Fruit fly (Drosophila melanogaster) whole organism, embryonic: ENCODE measurements around the gene CG13369.
A peak's percentile ranks its signal among the peaks of the same experiment; 100 is the strongest.

Source experiments
- Ada2b ChIP-seq: fragments of 200-800 bp; sonication (Bioruptor generic); IDR thresholded peaks from 2 replicates; pipeline ENCODE4 v1.3.6; 2022; ENCODE audit warnings: missing biosample characterization, missing genetic modification characterization
- Antp ChIP-seq: fragments of 200-800 bp; sonication (Bioruptor generic); optimal IDR thresholded peaks from 3 replicates; lab custom pipeline; 2016; ENCODE audit warnings: missing biosample characterization, missing genetic modification characterization
- Asciz ChIP-seq: fragments of 200-800 bp; sonication (Bioruptor generic); optimal IDR thresholded peaks from 2 replicates; lab custom pipeline; 2017; ENCODE audit warnings: missing biosample characterization, mild to moderate bottlenecking, missing genetic modification characterization, missing genetic modification reagents
- CG10147 ChIP-seq: fragments of 200-800 bp; sonication (Bioruptor generic); optimal IDR thresholded peaks from 2 replicates; lab custom pipeline; 2019; ENCODE audit warnings: missing biosample characterization, mild to moderate bottlenecking, missing genetic modification characterization, moderate library complexity
- CG1024 ChIP-seq: fragments of 200-800 bp; sonication (Bioruptor generic); IDR thresholded peaks from 2 replicates; pipeline ENCODE4 v1.3.6; 2022; ENCODE audit warnings: missing biosample characterization, missing genetic modification characterization
- CG11456 ChIP-seq: fragments of 200-800 bp; sonication (Bioruptor generic); IDR thresholded peaks from 3 replicates; pipeline ENCODE4 v1.3.6; 2022; ENCODE audit warnings: missing biosample characterization, missing genetic modification characterization
- CG11723 ChIP-seq: fragments of 200-800 bp; sonication (Bioruptor generic); optimal IDR thresholded peaks from 2 replicates; lab custom pipeline; 2017; ENCODE audit warnings: missing biosample characterization, mild to moderate bottlenecking, missing genetic modification characterization
- CG14441 ChIP-seq: fragments of 200-800 bp; sonication (Bioruptor generic); IDR thresholded peaks from 2 replicates; pipeline ENCODE4 v1.3.6; 2022; ENCODE audit warnings: missing biosample characterization, missing genetic modification characterization
- CG1529 ChIP-seq: fragments of 200-800 bp; sonication (Bioruptor generic); optimal IDR thresholded peaks from 3 replicates; lab custom pipeline; 2018; ENCODE audit warnings: missing biosample characterization, missing genetic modification characterization
- CG15696 ChIP-seq: fragments of 200-800 bp; sonication (Bioruptor generic); optimal IDR thresholded peaks from 2 replicates; lab custom pipeline; 2019; ENCODE audit warnings: missing biosample characterization, mild to moderate bottlenecking, missing genetic modification characterization, moderate library complexity
- CG16863 ChIP-seq: fragments of 200-800 bp; sonication (Bioruptor generic); optimal IDR thresholded peaks from 3 replicates; lab custom pipeline; 2016; ENCODE audit warnings: missing biosample characterization, missing genetic modification characterization
- CG32532 ChIP-seq: fragments of 200-800 bp; sonication (Bioruptor generic); IDR thresholded peaks from 2 replicates; pipeline ENCODE4 v1.3.6; 2022; ENCODE audit warnings: missing biosample characterization, missing genetic modification characterization
- CG3847 ChIP-seq: fragments of 200-800 bp; sonication (Bioruptor generic); IDR thresholded peaks from 2 replicates; pipeline ENCODE4 v1.3.6; 2022; ENCODE audit warnings: missing biosample characterization, missing genetic modification characterization
- CG6272 ChIP-seq: fragments of 200-800 bp; sonication (Bioruptor generic); IDR thresholded peaks from 2 replicates; pipeline ENCODE4 v1.3.6; 2022; ENCODE audit warnings: missing biosample characterization, missing genetic modification characterization
- CG6854 ChIP-seq: fragments of 200-800 bp; sonication (Bioruptor generic); optimal IDR thresholded peaks from 3 replicates; lab custom pipeline; 2017; ENCODE audit warnings: missing biosample characterization, mild to moderate bottlenecking, missing genetic modification characterization
- CG8281 ChIP-seq: fragments of 200-800 bp; sonication (Bioruptor generic); optimal IDR thresholded peaks from 2 replicates; lab custom pipeline; 2018; ENCODE audit warnings: missing biosample characterization, mild to moderate bottlenecking, missing genetic modification characterization, moderate library complexity
- CG8388 ChIP-seq: fragments of 200-800 bp; sonication (Bioruptor generic); optimal IDR thresholded peaks from 2 replicates; lab custom pipeline; 2019; ENCODE audit warnings: missing biosample characterization, mild to moderate bottlenecking, missing genetic modification characterization, moderate library complexity
- CG8765 ChIP-seq: fragments of 200-800 bp; sonication (Bioruptor generic); IDR thresholded peaks from 2 replicates; pipeline ENCODE4 v1.3.6; 2022; ENCODE audit warnings: missing biosample characterization, missing genetic modification characterization
- D19B ChIP-seq: fragments of 200-800 bp; sonication (Bioruptor generic); optimal IDR thresholded peaks from 2 replicates; lab custom pipeline; 2017; ENCODE audit warnings: missing biosample characterization, mild to moderate bottlenecking, missing genetic modification characterization
- Elba2 ChIP-seq: fragments of 200-800 bp; sonication (Bioruptor generic); optimal IDR thresholded peaks from 3 replicates; lab custom pipeline; 2016; ENCODE audit warnings: missing biosample characterization, missing genetic modification characterization
- Gug ChIP-seq: fragments of 200-800 bp; sonication (Bioruptor generic); IDR thresholded peaks from 4 replicates; pipeline ENCODE4 v1.3.6; 2022; ENCODE audit warnings: missing biosample characterization, missing genetic modification characterization
- HLHmδ ChIP-seq: fragments of 200-800 bp; sonication (Bioruptor generic); optimal IDR thresholded peaks from 2 replicates; lab custom pipeline; 2018; ENCODE audit warnings: missing biosample characterization, mild to moderate bottlenecking, missing genetic modification characterization, moderate library complexity
- MTF-1 ChIP-seq: fragments of 200-800 bp; sonication (Bioruptor generic); optimal IDR thresholded peaks from 2 replicates; lab custom pipeline; 2018; ENCODE audit warnings: missing biosample characterization, mild to moderate bottlenecking, missing genetic modification characterization, borderline replicate concordance
- NfI ChIP-seq: fragments of 200-800 bp; sonication (Bioruptor generic); optimal IDR thresholded peaks from 3 replicates; lab custom pipeline; 2018; ENCODE audit warnings: missing biosample characterization, mild to moderate bottlenecking, missing genetic modification characterization, moderate library complexity
- Oli ChIP-seq: fragments of 200-800 bp; sonication (Bioruptor generic); optimal IDR thresholded peaks from 2 replicates; lab custom pipeline; 2018; ENCODE audit warnings: missing biosample characterization, mild to moderate bottlenecking, missing genetic modification characterization, moderate library complexity
- Ravus ChIP-seq: fragments of 200-800 bp; sonication (Bioruptor generic); IDR thresholded peaks from 2 replicates; pipeline ENCODE4 v1.3.6; 2022; ENCODE audit warnings: missing biosample characterization, missing genetic modification characterization
- Sry-δ ChIP-seq: fragments of 200-800 bp; sonication (Bioruptor generic); optimal IDR thresholded peaks from 2 replicates; lab custom pipeline; 2016; ENCODE audit warnings: missing biosample characterization, missing genetic modification characterization
- Ssrp ChIP-seq: fragments of 200-800 bp; sonication (Bioruptor generic); optimal IDR thresholded peaks from 2 replicates; lab custom pipeline; 2018; ENCODE audit warnings: missing biosample characterization, mild to moderate bottlenecking, missing genetic modification characterization, moderate library complexity
- TFAM ChIP-seq: fragments of 200-800 bp; sonication (Bioruptor generic); optimal IDR thresholded peaks from 2 replicates; lab custom pipeline; 2017; ENCODE audit warnings: missing biosample characterization, missing genetic modification characterization, inconsistent platforms
- Usf ChIP-seq: fragments of 200-800 bp; sonication (Bioruptor generic); optimal IDR thresholded peaks from 2 replicates; lab custom pipeline; 2017; ENCODE audit warnings: missing genotype, missing biosample characterization, missing genetic modification characterization
- croc ChIP-seq: fragments of 200-800 bp; sonication (Bioruptor generic); conservative IDR thresholded peaks from 3 replicates; pipeline ENCODE4 v1.3.6; 2022; ENCODE audit warnings: missing biosample characterization, missing genetic modification characterization
- da ChIP-seq: fragments of 200-800 bp; sonication (Bioruptor generic); optimal IDR thresholded peaks from 2 replicates; lab custom pipeline; 2016; ENCODE audit warnings: missing biosample characterization, missing genetic modification characterization
- danr ChIP-seq: fragments of 200-800 bp; sonication (Bioruptor generic); IDR thresholded peaks from 2 replicates; pipeline ENCODE4 v1.3.6; 2022; ENCODE audit warnings: missing biosample characterization, missing genetic modification characterization
- dm ChIP-seq: fragments of 200-800 bp; sonication (Bioruptor generic); optimal IDR thresholded peaks from 3 replicates; lab custom pipeline; 2016; ENCODE audit warnings: missing biosample characterization, missing genetic modification characterization
- fd102C ChIP-seq: fragments of 200-800 bp; sonication (Bioruptor generic); optimal IDR thresholded peaks from 2 replicates; lab custom pipeline; 2018; ENCODE audit warnings: missing biosample characterization, mild to moderate bottlenecking, missing genetic modification characterization, moderate library complexity
- gcm ChIP-seq: fragments of 200-800 bp; sonication (Bioruptor generic); optimal IDR thresholded peaks from 2 replicates; lab custom pipeline; 2019; ENCODE audit warnings: missing biosample characterization, mild to moderate bottlenecking, missing genetic modification characterization, moderate library complexity
- gcm2 ChIP-seq: fragments of 200-800 bp; sonication (Bioruptor generic); optimal IDR thresholded peaks from 2 replicates; lab custom pipeline; 2016; ENCODE audit warnings: missing biosample characterization, missing genetic modification characterization
- kah ChIP-seq: fragments of 200-800 bp; sonication (Bioruptor generic); optimal IDR thresholded peaks from 2 replicates; lab custom pipeline; 2018; ENCODE audit warnings: missing biosample characterization, mild to moderate bottlenecking, missing genetic modification characterization
- klu ChIP-seq: fragments of 200-800 bp; sonication (Bioruptor generic); IDR thresholded peaks from 2 replicates; pipeline ENCODE4 v1.3.6; 2022; ENCODE audit warnings: missing biosample characterization, missing genetic modification characterization
- lab ChIP-seq: fragments of 200-800 bp; sonication (Bioruptor generic); optimal IDR thresholded peaks from 3 replicates; lab custom pipeline; 2017; ENCODE audit warnings: missing biosample characterization, missing genetic modification characterization, mild to moderate bottlenecking, moderate library complexity, missing genetic modification reagents
- lilli ChIP-seq: fragments of 200-800 bp; sonication (Bioruptor generic); optimal IDR thresholded peaks from 3 replicates; lab custom pipeline; 2016; ENCODE audit warnings: missing biosample characterization, missing genetic modification characterization
- mam ChIP-seq: fragments of 200-800 bp; sonication (Bioruptor generic); optimal IDR thresholded peaks from 3 replicates; lab custom pipeline; 2016; ENCODE audit warnings: missing biosample characterization, missing genetic modification characterization
- nmo ChIP-seq: fragments of 200-800 bp; sonication (Bioruptor generic); optimal IDR thresholded peaks from 2 replicates; lab custom pipeline; 2018; ENCODE audit warnings: missing biosample characterization, mild to moderate bottlenecking, missing genetic modification characterization, moderate library complexity
- pb ChIP-seq: fragments of 200-800 bp; sonication (Bioruptor generic); optimal IDR thresholded peaks from 3 replicates; lab custom pipeline; 2016; ENCODE audit warnings: missing biosample characterization, missing genetic modification characterization
- pnt ChIP-seq: fragments of 200-800 bp; sonication (Bioruptor generic); optimal IDR thresholded peaks from 3 replicates; lab custom pipeline; 2016; ENCODE audit warnings: missing biosample characterization, missing genetic modification characterization
- psq ChIP-seq: fragments of 200-800 bp; sonication (Bioruptor generic); optimal IDR thresholded peaks from 2 replicates; lab custom pipeline; 2017; ENCODE audit warnings: missing biosample characterization, missing genetic modification characterization
- run ChIP-seq: fragments of 200-800 bp; sonication (Bioruptor generic); optimal IDR thresholded peaks from 3 replicates; lab custom pipeline; 2018; ENCODE audit warnings: missing biosample characterization, mild to moderate bottlenecking, missing genetic modification characterization
- unc-4 ChIP-seq: fragments of 200-800 bp; sonication (Bioruptor generic); IDR thresholded peaks from 2 replicates; pipeline ENCODE4 v1.3.6; 2022; ENCODE audit warnings: missing biosample characterization, missing genetic modification characterization; ENCODE audit not compliant: partially characterized antibody
- vvl ChIP-seq: fragments of 200-800 bp; sonication (Bioruptor generic); IDR thresholded peaks from 2 replicates; pipeline ENCODE4 v1.3.6; 2022; ENCODE audit warnings: missing biosample characterization, missing genetic modification characterization
- wdn ChIP-seq: fragments of 200-800 bp; sonication (Bioruptor generic); IDR thresholded peaks from 2 replicates; pipeline ENCODE4 v1.3.6; 2022; ENCODE audit warnings: missing biosample characterization, missing genetic modification characterization
- zfh2 ChIP-seq: fragments of 200-800 bp; sonication (Bioruptor generic); optimal IDR thresholded peaks from 2 replicates; lab custom pipeline; 2016; ENCODE audit warnings: missing biosample characterization, missing genetic modification characterization

CG13369 gene

DNA sequence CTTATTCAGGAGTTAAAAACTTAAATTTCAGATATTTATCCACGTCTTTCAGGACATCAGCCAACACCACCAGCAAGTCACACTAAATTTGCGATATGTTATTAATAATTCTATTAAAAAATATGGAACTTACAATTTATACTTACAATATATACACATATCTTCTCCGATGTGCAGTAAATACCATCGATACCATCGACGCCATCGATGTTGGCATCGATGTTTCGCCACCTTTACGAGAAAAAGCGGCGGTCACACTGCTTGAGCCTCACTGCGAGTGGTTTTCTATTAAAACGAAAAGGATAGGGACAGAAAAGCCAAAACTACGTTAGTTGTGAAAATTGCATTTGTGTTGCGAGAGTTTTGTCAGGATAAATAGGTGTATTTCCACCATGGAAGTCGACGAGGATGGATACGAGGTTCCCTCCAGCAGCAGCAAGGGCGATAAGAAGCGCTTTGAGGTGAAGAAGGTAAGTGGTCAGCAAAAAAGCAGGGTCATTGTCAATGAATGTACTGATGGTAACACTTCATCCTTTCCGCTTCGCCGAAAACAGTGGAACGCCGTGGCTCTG, 23.9 kb downstream of the CG13369 start, which contains the start of gene Roc1a (continued):
- TF ChIP-seq HLHmδ (GFP tag; lab: Kevin White, UChicago) = no peak
- 0 out of 3 replicates have a peak, but pooled peaks have one; percentile 20 for TF ChIP-seq CG11456
- TF ChIP-seq Ravus (GFP tag; lab: Robert Waterston, UW) = no peak
- TF ChIP-seq CG32532 = 0 out of 2 replicates have a peak, but pooled peaks have one; percentile 31
- no peak for TF ChIP-seq Antp
- no peak for TF ChIP-seq mam (GFP tag; lab: Kevin White, UChicago)
- TF ChIP-seq CG8388 (GFP tag; lab: Kevin White, UChicago) = no peak
- TF ChIP-seq D19B = no peak
- peak; percentile 74 for TF ChIP-seq unc-4 (GFP tag; lab: Robert Waterston, UW)
- 0 out of 2 replicates have a peak, but pooled peaks have one; percentile 22 for TF ChIP-seq CG3847 (GFP tag; lab: Robert Waterston, UW)
- TF ChIP-seq TFAM (GFP tag; lab: Kevin White, UChicago) = no peak
- TF ChIP-seq vvl (GFP tag; lab: Robert Waterston, UW) = no peak
- TF ChIP-seq run (tag; lab: Kevin White, UChicago) = no peak
- TF ChIP-seq CG10147 = no peak
- no peak for TF ChIP-seq Ssrp (tag; lab: Kevin White, UChicago)
- no peak for TF ChIP-seq CG1024 (GFP tag; lab: Robert Waterston, UW)
- TF ChIP-seq wdn (GFP tag; lab: Robert Waterston, UW) = no peak
- peak; percentile 34; the same call in 1 of the 4 replicates for TF ChIP-seq Gug (GFP tag; lab: Robert Waterston, UW)
- TF ChIP-seq CG11723 (GFP tag; lab: Kevin White, UChicago) = no peak
- no peak for TF ChIP-seq gcm
- TF ChIP-seq CG8765 (GFP tag; lab: Robert Waterston, UW) = no peak
- no peak for TF ChIP-seq lilli (GFP tag; lab: Kevin White, UChicago)
- TF ChIP-seq CG1529 (GFP tag; lab: Kevin White, UChicago) = no peak
- TF ChIP-seq CG15696 (tag; lab: Kevin White, UChicago) = no peak
- TF ChIP-seq Ada2b (GFP tag; lab: Robert Waterston, UW) = no peak
- no peak for TF ChIP-seq psq (GFP tag; lab: Kevin White, UChicago)
- TF ChIP-seq Asciz (GFP tag; lab: Kevin White, UChicago) = no peak
- TF ChIP-seq croc (GFP tag; lab: Robert Waterston, UW) = no peak
- TF ChIP-seq pnt (GFP tag; lab: Kevin White, UChicago) = no peak
- TF ChIP-seq Usf (GFP tag; lab: Kevin White, UChicago) = no peak
- TF ChIP-seq CG6272 (GFP tag; lab: Robert Waterston, UW) = no peak
- TF ChIP-seq dm (GFP tag; lab: Kevin White, UChicago) = no peak
- no peak for TF ChIP-seq pb (GFP tag; lab: Kevin White, UChicago)
- TF ChIP-seq gcm2 = no peak
- no peak for TF ChIP-seq danr (GFP tag; lab: Robert Waterston, UW)
- no peak for TF ChIP-seq lab (GFP tag; lab: Kevin White, UChicago)
- TF ChIP-seq CG14441 (GFP tag; lab: Robert Waterston, UW) = no peak
- peak; percentile 23 for TF ChIP-seq nmo (GFP tag; lab: Kevin White, UChicago)
- TF ChIP-seq MTF-1 (GFP tag; lab: Kevin White, UChicago) = no peak
- TF ChIP-seq NfI (GFP tag; lab: Kevin White, UChicago) = no peak
- no peak for TF ChIP-seq da
- TF ChIP-seq CG16863 (GFP tag; lab: Kevin White, UChicago) = no peak
- TF ChIP-seq CG8281 (tag; lab: Kevin White, UChicago) = no peak
- no peak for TF ChIP-seq klu
- no peak for TF ChIP-seq kah (GFP tag; lab: Kevin White, UChicago)
- TF ChIP-seq Elba2 (GFP tag; lab: Kevin White, UChicago) = no peak
- TF ChIP-seq Sry-δ (GFP tag; lab: Kevin White, UChicago) = peak; percentile 53
- no peak for TF ChIP-seq zfh2 (GFP tag; lab: Kevin White, UChicago)
- TF ChIP-seq Oli (tag; lab: Kevin White, UChicago) = no peak
- no peak for TF ChIP-seq fd102C
- TF ChIP-seq CG6854 (GFP tag; lab: Kevin White, UChicago) = no peak
